ENCODE assay signal across 1 fruit fly cellular context in genomic region chrX:16456582-16456981, dm6.
TF ChIP-seq lines count a peak whose summit lies in the region.

No protein-coding gene starts in this region.

TF ChIP-seq in whole organism, embryonic, 481 proteins besides CTCF, POLR2A, EP300 and RAD21 (continued from another document):
- TF ChIP-seq Trl (optimal IDR thresholded peaks at IDR 0.05; lab: Kevin White, UChicago) (peak in 1 of 2 experiments; percentile 13), Trl (GFP tag; optimal IDR thresholded peaks at IDR 0.05; lab: Kevin White, UChicago) (no peak), CG1603 (tag; optimal IDR thresholded peaks at IDR 0.05; lab: Kevin White, UChicago) (peak; percentile 42), CG17829 (tag; optimal IDR thresholded peaks at IDR 0.05; lab: Kevin White, UChicago) (peak; percentile 100), CG2712 (tag; optimal IDR thresholded peaks at IDR 0.05; lab: Kevin White, UChicago) (peak; percentile 31), Oaz (GFP tag; IDR thresholded peaks at IDR 0.05; lab: Robert Waterston, UW) (no peak), CG17385 (GFP tag; optimal IDR thresholded peaks at IDR 0.05; lab: Kevin White, UChicago) (peak; percentile 73), CG4282 (GFP tag; optimal IDR thresholded peaks at IDR 0.05; lab: Kevin White, UChicago) (no peak), CG12769 (tag; optimal IDR thresholded peaks at IDR 0.05; lab: Kevin White, UChicago) (peak; percentile 6), stwl (tag; optimal IDR thresholded peaks at IDR 0.05; lab: Kevin White, UChicago) (peak; percentile 47), az2 (GFP tag; optimal IDR thresholded peaks at IDR 0.05; lab: Kevin White, UChicago) (no peak), Dref (GFP tag; IDR thresholded peaks at IDR 0.05; lab: Robert Waterston, UW) (no peak), MESR4 (GFP tag; optimal IDR thresholded peaks at IDR 0.05; lab: Kevin White, UChicago) (no peak), kni (GFP tag; optimal IDR thresholded peaks at IDR 0.05; lab: Kevin White, UChicago) (peak; percentile 81)
